Fruit fly (Drosophila melanogaster) whole organism, embryonic: ENCODE results near the gene eEF1delta.

Experiments used
- CG10147 ChIP-seq: fragments of 200-800 bp; sonication (Bioruptor generic); optimal IDR thresholded peaks from 2 replicates; lab custom pipeline; 2019; ENCODE audit warnings: missing biosample characterization, mild to moderate bottlenecking, missing genetic modification characterization, moderate library complexity
- CG10267 ChIP-seq: fragments of 200-800 bp; sonication (Bioruptor generic); optimal IDR thresholded peaks from 2 replicates; lab custom pipeline; 2018; ENCODE audit warnings: missing biosample characterization, mild to moderate bottlenecking, missing genetic modification characterization, moderate library complexity
- CG10543 ChIP-seq: fragments of 200-800 bp; sonication (Bioruptor generic); optimal IDR thresholded peaks from 3 replicates; lab custom pipeline; 2017; ENCODE audit warnings: missing biosample characterization, mild to moderate bottlenecking, missing genetic modification characterization, moderate library complexity
- CG11093 ChIP-seq: fragments of 200-800 bp; sonication (Bioruptor generic); IDR thresholded peaks from 3 replicates; pipeline ENCODE4 v1.3.6; 2022; ENCODE audit warnings: missing biosample characterization, missing genetic modification characterization
- CG11504 ChIP-seq: fragments of 200-800 bp; sonication (Bioruptor generic); optimal IDR thresholded peaks from 3 replicates; lab custom pipeline; 2019; ENCODE audit warnings: missing biosample characterization, mild to moderate bottlenecking, missing genetic modification characterization, moderate library complexity
- CG11696 ChIP-seq: fragments of 200-800 bp; sonication (Bioruptor generic); IDR thresholded peaks from 2 replicates; pipeline ENCODE4 v1.3.6; 2022; ENCODE audit warnings: missing biosample characterization, missing genetic modification characterization
- CG12104 ChIP-seq: fragments of 200-800 bp; sonication (Bioruptor generic); optimal IDR thresholded peaks from 3 replicates; lab custom pipeline; 2016; ENCODE audit warnings: missing biosample characterization, missing genetic modification characterization
- CG12659 ChIP-seq: fragments of 200-800 bp; sonication (Bioruptor generic); optimal IDR thresholded peaks from 3 replicates; lab custom pipeline; 2017; ENCODE audit warnings: mild to moderate bottlenecking, missing biosample characterization, missing genetic modification reagents, missing genetic modification characterization
- CG13296 ChIP-seq: fragments of 200-800 bp; sonication (Bioruptor generic); optimal IDR thresholded peaks from 3 replicates; lab custom pipeline; 2018; ENCODE audit warnings: missing biosample characterization, mild to moderate bottlenecking, missing genetic modification characterization
- CG13775 ChIP-seq: fragments of 200-800 bp; sonication (Bioruptor generic); optimal IDR thresholded peaks from 3 replicates; lab custom pipeline; 2017; ENCODE audit warnings: missing biosample characterization, mild to moderate bottlenecking, missing genetic modification characterization
- CG13894 ChIP-seq: fragments of 200-800 bp; sonication (Bioruptor generic); optimal IDR thresholded peaks from 3 replicates; lab custom pipeline; 2018; ENCODE audit warnings: missing biosample characterization, mild to moderate bottlenecking, missing genetic modification characterization, moderate library complexity
- CG15073 ChIP-seq: fragments of 200-800 bp; sonication (Bioruptor generic); optimal IDR thresholded peaks from 2 replicates; lab custom pipeline; 2016; ENCODE audit warnings: missing biosample characterization, missing genetic modification characterization
- CG15479 ChIP-seq: fragments of 200-800 bp; sonication (Bioruptor generic); optimal IDR thresholded peaks from 3 replicates; lab custom pipeline; 2019; ENCODE audit warnings: missing biosample characterization, mild to moderate bottlenecking, missing genetic modification characterization, moderate library complexity
- CG16863 ChIP-seq: fragments of 200-800 bp; sonication (Bioruptor generic); optimal IDR thresholded peaks from 3 replicates; lab custom pipeline; 2016; ENCODE audit warnings: missing biosample characterization, missing genetic modification characterization
- CG17328 ChIP-seq: fragments of 200-800 bp; sonication (Bioruptor generic); IDR thresholded peaks from 2 replicates; pipeline ENCODE4 v1.3.6; 2022; ENCODE audit warnings: missing biosample characterization, missing genetic modification characterization
- CG17802 ChIP-seq: fragments of 200-800 bp; sonication (Bioruptor generic); optimal IDR thresholded peaks from 2 replicates; lab custom pipeline; 2018; ENCODE audit warnings: missing biosample characterization, mild to moderate bottlenecking, missing genetic modification characterization, moderate library complexity
- CG18599 ChIP-seq: fragments of 200-800 bp; sonication (Bioruptor generic); optimal IDR thresholded peaks from 3 replicates; lab custom pipeline; 2017; ENCODE audit warnings: missing biosample characterization, missing genetic modification characterization, mild to moderate bottlenecking, moderate library complexity, missing genetic modification reagents
- CG2116 ChIP-seq: fragments of 200-800 bp; sonication (Bioruptor generic); optimal IDR thresholded peaks from 3 replicates; lab custom pipeline; 2018; ENCODE audit warnings: missing biosample characterization, mild to moderate bottlenecking, missing genetic modification characterization
- CG3281 ChIP-seq: fragments of 200-800 bp; sonication (Bioruptor generic); optimal IDR thresholded peaks from 3 replicates; lab custom pipeline; 2017; ENCODE audit warnings: missing biosample characterization, mild to moderate bottlenecking, missing genetic modification characterization
- CG34376 ChIP-seq: fragments of 200-800 bp; sonication (Bioruptor generic); optimal IDR thresholded peaks from 2 replicates; lab custom pipeline; 2018; ENCODE audit warnings: missing biosample characterization, mild to moderate bottlenecking, missing genetic modification characterization
- CG6175 ChIP-seq: fragments of 200-800 bp; sonication (Bioruptor generic); IDR thresholded peaks from 3 replicates; pipeline ENCODE4 v1.3.6; 2022; ENCODE audit warnings: missing biosample characterization, missing genetic modification characterization
- CG9876 ChIP-seq: fragments of 200-800 bp; sonication (Bioruptor generic); optimal IDR thresholded peaks from 2 replicates; lab custom pipeline; 2016; ENCODE audit warnings: missing biosample characterization, missing genetic modification characterization
- Chrac-16 ChIP-seq: fragments of 200-800 bp; sonication (Bioruptor generic); optimal IDR thresholded peaks from 3 replicates; lab custom pipeline; 2016; ENCODE audit warnings: missing biosample characterization, missing genetic modification characterization
- D19A ChIP-seq: fragments of 200-800 bp; optimal IDR thresholded peaks from 3 replicates; lab custom pipeline; 2019; ENCODE audit warnings: missing biosample characterization, mild to moderate bottlenecking, missing genetic modification characterization, moderate library complexity
- D19B ChIP-seq: fragments of 200-800 bp; sonication (Bioruptor generic); optimal IDR thresholded peaks from 2 replicates; lab custom pipeline; 2017; ENCODE audit warnings: missing biosample characterization, mild to moderate bottlenecking, missing genetic modification characterization
- Dbx ChIP-seq: fragments of 200-800 bp; sonication (Bioruptor generic); IDR thresholded peaks from 3 replicates; pipeline ENCODE4 v1.3.6; 2022; ENCODE audit warnings: missing biosample characterization, missing genetic modification characterization
- Eip74EF ChIP-seq, 2 experiments: fragments of 200-800 bp in 1 of 2; fragments of >200 bp in 1 of 2; sonication (Bioruptor generic) in 1 of 2; optimal IDR thresholded peaks; 2 replicates each; lab custom pipeline; 2017 to 2019; ENCODE audit warnings: missing biosample characterization in 2 of 2, missing genetic modification characterization in 2 of 2, mild to moderate bottlenecking in 1 of 2, moderate library complexity in 1 of 2
- Hand ChIP-seq: fragments of 200-800 bp; sonication (Bioruptor generic); optimal IDR thresholded peaks from 2 replicates; lab custom pipeline; 2017; ENCODE audit warnings: mild to moderate bottlenecking, missing biosample characterization, missing genetic modification reagents, missing genetic modification characterization
- Hmr ChIP-seq: fragments of 200-800 bp; sonication (Bioruptor generic); optimal IDR thresholded peaks from 3 replicates; lab custom pipeline; 2017; ENCODE audit warnings: mild to moderate bottlenecking, missing biosample characterization, missing genetic modification reagents, missing genetic modification characterization
- Med ChIP-seq: fragments of 200-800 bp; sonication (Bioruptor generic); peaks from one replicate; lab custom pipeline; 2016; ENCODE audit warnings: missing biosample characterization, missing genetic modification characterization, mild to moderate bottlenecking, inconsistent platforms, moderate library complexity
- NC2α ChIP-seq: fragments of 200-800 bp; sonication (Bioruptor generic); optimal IDR thresholded peaks from 2 replicates; lab custom pipeline; 2016; ENCODE audit warnings: missing biosample characterization, missing genetic modification characterization
- Ssrp ChIP-seq: fragments of 200-800 bp; sonication (Bioruptor generic); optimal IDR thresholded peaks from 2 replicates; lab custom pipeline; 2018; ENCODE audit warnings: missing biosample characterization, mild to moderate bottlenecking, missing genetic modification characterization, moderate library complexity
- abd-A ChIP-seq: fragments of 200-800 bp; sonication (Bioruptor generic); optimal IDR thresholded peaks from 3 replicates; lab custom pipeline; 2019; ENCODE audit warnings: missing biosample characterization, mild to moderate bottlenecking, missing genetic modification characterization, moderate library complexity
- amos ChIP-seq: fragments of 200-800 bp; sonication (Bioruptor generic); IDR thresholded peaks from 2 replicates; pipeline ENCODE4 v1.3.6; 2022; ENCODE audit warnings: missing biosample characterization, missing genetic modification characterization; ENCODE audit not compliant: partially characterized antibody
- cad ChIP-seq: fragments of >200 bp; optimal IDR thresholded peaks from 2 replicates; lab custom pipeline; 2017; ENCODE audit warnings: missing biosample characterization, missing genetic modification characterization
- da ChIP-seq: fragments of 200-800 bp; sonication (Bioruptor generic); optimal IDR thresholded peaks from 2 replicates; lab custom pipeline; 2016; ENCODE audit warnings: missing biosample characterization, missing genetic modification characterization
- dimm ChIP-seq: fragments of 200-800 bp; sonication (Bioruptor generic); IDR thresholded peaks from 2 replicates; pipeline ENCODE4 v1.3.6; 2022; ENCODE audit warnings: missing biosample characterization, missing genetic modification characterization
- disco-r ChIP-seq: fragments of 200-800 bp; sonication (Bioruptor generic); optimal IDR thresholded peaks from 2 replicates; lab custom pipeline; 2016; ENCODE audit warnings: missing biosample characterization, missing genetic modification characterization
- ewg ChIP-seq: fragments of 200-800 bp; sonication (Bioruptor generic); optimal IDR thresholded peaks from 3 replicates; lab custom pipeline; 2017; ENCODE audit warnings: mild to moderate bottlenecking, missing biosample characterization, missing genetic modification reagents, missing genetic modification characterization
- fd96Cb ChIP-seq: fragments of 200-800 bp; sonication (Bioruptor generic); optimal IDR thresholded peaks from 2 replicates; lab custom pipeline; 2018; ENCODE audit warnings: missing biosample characterization, mild to moderate bottlenecking, missing genetic modification characterization, moderate library complexity
- gfzf ChIP-seq: fragments of 200-800 bp; sonication (Bioruptor generic); optimal IDR thresholded peaks from 2 replicates; lab custom pipeline; 2016; ENCODE audit warnings: missing biosample characterization, mild to moderate bottlenecking, missing genetic modification characterization, moderate library complexity
- grau ChIP-seq: fragments of 200-800 bp; optimal IDR thresholded peaks from 3 replicates; lab custom pipeline; 2019; ENCODE audit warnings: missing biosample characterization, mild to moderate bottlenecking, missing genetic modification characterization, moderate library complexity
- gsb-n ChIP-seq: fragments of 200-800 bp; sonication (Bioruptor generic); optimal IDR thresholded peaks from 3 replicates; lab custom pipeline; 2018; ENCODE audit warnings: missing biosample characterization, mild to moderate bottlenecking, missing genetic modification characterization
- her ChIP-seq: fragments of 200-800 bp; sonication (Bioruptor generic); optimal IDR thresholded peaks from 2 replicates; lab custom pipeline; 2016; ENCODE audit warnings: missing biosample characterization, missing genetic modification characterization
- inv ChIP-seq: fragments of 200-800 bp; sonication (Bioruptor generic); IDR thresholded peaks from 2 replicates; pipeline ENCODE4 v1.3.6; 2022; ENCODE audit warnings: missing biosample characterization, missing genetic modification characterization; ENCODE audit not compliant: partially characterized antibody
- ro ChIP-seq: fragments of 200-800 bp; sonication (Bioruptor generic); IDR thresholded peaks from 2 replicates; pipeline ENCODE4 v1.3.6; 2022; ENCODE audit warnings: missing biosample characterization, missing genetic modification characterization
- sisA ChIP-seq: fragments of 200-800 bp; sonication (Bioruptor generic); IDR thresholded peaks from 2 replicates; pipeline ENCODE4 v1.3.6; 2022; ENCODE audit warnings: missing biosample characterization, missing genetic modification characterization
- vfl ChIP-seq: fragments of 200-800 bp; sonication (Bioruptor generic); optimal IDR thresholded peaks from 2 replicates; lab custom pipeline; 2016; ENCODE audit warnings: missing biosample characterization, missing genetic modification characterization
- wor ChIP-seq: fragments of 200-800 bp; sonication (Bioruptor generic); IDR thresholded peaks from 2 replicates; pipeline ENCODE4 v1.3.6; 2022; ENCODE audit warnings: missing biosample characterization, missing genetic modification characterization

The eEF1delta gene

dm6 chr2L:10210631-10211557 lies 21.4 kb upstream of the eEF1delta start, which contains the start of the genes CG5727 and ath (continued):
- TF ChIP-seq dimm (GFP tag; lab: Robert Waterston, UW) (no peak), CG2116 (GFP tag; lab: Kevin White, UChicago) (no peak), CG12659 (peak; percentile 28), CG15073 (no peak), inv (no peak), cad (no peak), CG10267 (tag; lab: Kevin White, UChicago) (peak; percentile 6), Eip74EF (GFP tag; optimal IDR thresholded peaks at IDR 0.05; lab: Kevin White, UChicago) (no peak), Hmr (GFP tag; lab: Kevin White, UChicago) (no peak), CG11504 (no peak), CG13775 (peak; percentile 18), gsb-n (tag; lab: Kevin White, UChicago) (no peak), CG11696 (no peak), Hand (no peak), CG15479 (GFP tag; lab: Kevin White, UChicago) (no peak), ro (GFP tag; lab: Robert Waterston, UW) (no peak), wor (GFP tag; lab: Robert Waterston, UW) (no peak), sisA (no peak), vfl (no peak), CG16863 (GFP tag; lab: Kevin White, UChicago) (no peak), CG12104 (GFP tag; lab: Kevin White, UChicago) (no peak), CG18599 (GFP tag; lab: Kevin White, UChicago) (no peak), CG10147 (no peak), fd96Cb (tag; lab: Kevin White, UChicago) (no peak), Med (GFP tag; lab: Kevin White, UChicago) (peak; percentile 72), CG11093 (GFP tag; lab: Robert Waterston, UW) (no peak), amos (no peak), da (no peak), D19A (tag; lab: Kevin White, UChicago) (no peak), grau (tag; lab: Kevin White, UChicago) (no peak), CG3281 (no peak), disco-r (GFP tag; lab: Kevin White, UChicago) (no peak), ewg (GFP tag; lab: Kevin White, UChicago) (no peak), CG10543 (no peak), gfzf (GFP tag; lab: Kevin White, UChicago) (peak; percentile 65), D19B (GFP tag; lab: Kevin White, UChicago) (no peak), CG13296 (peak; percentile 51), abd-A (no peak), Dbx (GFP tag; lab: Robert Waterston, UW) (no peak), CG13894 (no peak), CG17328 (GFP tag; lab: Robert Waterston, UW) (no peak), CG9876 (no peak), CG17802 (tag; lab: Kevin White, UChicago) (no peak), her (GFP tag; lab: Kevin White, UChicago) (no peak), NC2α (GFP tag; lab: Kevin White, UChicago) (no peak), CG34376 (GFP tag; lab: Kevin White, UChicago) (peak; percentile 7), CG6175 (GFP tag; lab: Robert Waterston, UW) (no peak), Chrac-16 (GFP tag; lab: Kevin White, UChicago) (no peak), Ssrp (no peak)
